Fruit fly (Drosophila melanogaster) whole organism, wandering third instar larva: ENCODE results near the gene bam.
A peak's percentile ranks its signal among the peaks of the same experiment; 100 is the strongest.

Source experiments
- Abd-B ChIP-seq: fragments of >200 bp; optimal IDR thresholded peaks from 2 replicates; lab custom pipeline; 2017; ENCODE audit warnings: missing biosample characterization, missing genetic modification characterization
- CG32264 ChIP-seq: fragments of 200-800 bp; sonication (Bioruptor generic); optimal IDR thresholded peaks from 2 replicates; lab custom pipeline; 2016; ENCODE audit warnings: missing biosample characterization, missing genetic modification characterization
- CG9705 ChIP-seq: fragments of 200-800 bp; sonication (Bioruptor generic); optimal IDR thresholded peaks from 2 replicates; lab custom pipeline; 2018; ENCODE audit warnings: missing biosample characterization, mild to moderate bottlenecking, missing genetic modification characterization
- CrebA ChIP-seq: fragments of 200-800 bp; sonication (Bioruptor generic); optimal IDR thresholded peaks from 2 replicates; lab custom pipeline; 2016; ENCODE audit warnings: missing biosample characterization, mild to moderate bottlenecking, missing genetic modification characterization, borderline replicate concordance
- Dfd ChIP-seq: fragments of >200 bp; optimal IDR thresholded peaks from 2 replicates; lab custom pipeline; 2017; ENCODE audit warnings: missing biosample characterization, missing genetic modification characterization
- Dif ChIP-seq: fragments of 200-275, 200-300 bp; sonication (Bioruptor generic); optimal IDR thresholded peaks from 2 replicates; lab custom pipeline; 2018; ENCODE audit warnings: missing biosample characterization, missing genetic modification characterization; ENCODE audit not compliant: partially characterized antibody
- GATAd ChIP-seq: sonication (Bioruptor generic); optimal IDR thresholded peaks from 2 replicates; lab custom pipeline; 2016; ENCODE audit warnings: missing biosample characterization, missing genetic modification characterization
- HLH106 ChIP-seq: fragments of 200-800 bp; optimal IDR thresholded peaks from 3 replicates; lab custom pipeline; 2019; ENCODE audit warnings: missing biosample characterization, mild to moderate bottlenecking, missing genetic modification characterization, moderate library complexity
- Hnf4 ChIP-seq: fragments of 200-800 bp; sonication (Bioruptor generic); optimal IDR thresholded peaks from 2 replicates; lab custom pipeline; 2016; ENCODE audit warnings: missing biosample characterization, mild to moderate bottlenecking, missing genetic modification characterization
- Hr78 ChIP-seq: fragments of >200 bp; optimal IDR thresholded peaks from 2 replicates; lab custom pipeline; 2017; ENCODE audit warnings: missing biosample characterization, missing genetic modification characterization
- Hr83 ChIP-seq: fragments of 200-300 bp; sonication (Bioruptor generic); optimal IDR thresholded peaks from 2 replicates; lab custom pipeline; 2016; ENCODE audit warnings: missing biosample characterization, mild to moderate bottlenecking, missing genetic modification characterization, moderate library complexity; ENCODE audit not compliant: poor library complexity, severe bottlenecking
- Jra ChIP-seq: sonication (Bioruptor generic); optimal IDR thresholded peaks from 2 replicates; lab custom pipeline; 2016; ENCODE audit warnings: missing biosample characterization, missing genetic modification characterization
- Mio ChIP-seq: sonication (Bioruptor generic); optimal IDR thresholded peaks from 2 replicates; lab custom pipeline; 2016; ENCODE audit warnings: missing biosample characterization, missing genetic modification characterization
- Myc ChIP-seq: fragments of >200 bp; optimal IDR thresholded peaks from 2 replicates; lab custom pipeline; 2017
- N ChIP-seq: fragments of >200 bp; optimal IDR thresholded peaks from 2 replicates; lab custom pipeline; 2018; ENCODE audit warnings: missing biosample characterization, missing external identifiers, missing genetic modification characterization
- OdsH ChIP-seq: fragments of 200-800 bp; sonication (Bioruptor generic); optimal IDR thresholded peaks from 2 replicates; lab custom pipeline; 2016; ENCODE audit warnings: missing biosample characterization, mild to moderate bottlenecking, missing genetic modification characterization
- Rel ChIP-seq, 2 experiments: fragments of 200-800 bp; sonication (Bioruptor generic) in 1 of 2; optimal IDR thresholded peaks; 2 replicates in 1 of 2; 3 replicates in 1 of 2; lab custom pipeline; 2016 to 2019; ENCODE audit warnings: mild to moderate bottlenecking in 2 of 2, missing biosample characterization in 2 of 2, missing genetic modification characterization in 2 of 2, moderate library complexity in 1 of 2
- Sp1 ChIP-seq: fragments of 200-800 bp; sonication (Bioruptor generic); optimal IDR thresholded peaks from 3 replicates; lab custom pipeline; 2019; ENCODE audit warnings: missing biosample characterization, mild to moderate bottlenecking, missing genetic modification characterization, moderate library complexity
- Vsx2 ChIP-seq: fragments of 200-300, 225-300 bp; sonication (Bioruptor generic); optimal IDR thresholded peaks from 2 replicates; lab custom pipeline; 2018; ENCODE audit warnings: missing biosample characterization, missing genetic modification characterization; ENCODE audit not compliant: partially characterized antibody
- br ChIP-seq: fragments of 200-800 bp; sonication (Bioruptor generic); optimal IDR thresholded peaks from 2 replicates; lab custom pipeline; 2016; ENCODE audit warnings: missing biosample characterization, missing genetic modification characterization
- brk ChIP-seq: fragments of 200-800 bp; sonication (Bioruptor generic); optimal IDR thresholded peaks from 2 replicates; lab custom pipeline; 2016; ENCODE audit warnings: missing biosample characterization, mild to moderate bottlenecking, missing genetic modification characterization
- dl ChIP-seq, 2 experiments: fragments of 175-275, 200-275 bp in 1 of 2; fragments of 200-275 bp in 1 of 2; sonication (Bioruptor generic); optimal IDR thresholded peaks; lab custom pipeline; 2018; ENCODE audit warnings: mild to moderate bottlenecking in 2 of 2, missing biosample characterization in 2 of 2, missing genetic modification characterization in 2 of 2, moderate library complexity in 2 of 2; ENCODE audit not compliant: partially characterized antibody in 2 of 2, insufficient read depth in 1 of 2
- dmrt93B ChIP-seq: fragments of 200-800 bp; sonication (Bioruptor generic); optimal IDR thresholded peaks from 2 replicates; lab custom pipeline; 2018; ENCODE audit warnings: missing biosample characterization, mild to moderate bottlenecking, missing genetic modification characterization
- dsf ChIP-seq: sonication (Bioruptor generic); optimal IDR thresholded peaks from 2 replicates; lab custom pipeline; 2016; ENCODE audit warnings: missing biosample characterization, missing genetic modification characterization, borderline replicate concordance
- ey ChIP-seq: fragments of 200-800 bp; sonication (Bioruptor generic); optimal IDR thresholded peaks from 2 replicates; lab custom pipeline; 2016; ENCODE audit warnings: missing biosample characterization, missing genetic modification characterization
- foxo ChIP-seq, 2 experiments: fragments of 200-800 bp; sonication (Bioruptor generic); optimal IDR thresholded peaks; 2 replicates in 1 of 2; 3 replicates in 1 of 2; lab custom pipeline; 2016 to 2017; ENCODE audit warnings: missing biosample characterization in 2 of 2, missing genetic modification characterization in 2 of 2
- fru ChIP-seq: fragments of 200-800 bp; sonication (Bioruptor generic); optimal IDR thresholded peaks from 3 replicates; lab custom pipeline; 2016; ENCODE audit warnings: missing biosample characterization, mild to moderate bottlenecking, missing genetic modification characterization
- h ChIP-seq: fragments of 200-800 bp; sonication (Bioruptor generic); optimal IDR thresholded peaks from 3 replicates; lab custom pipeline; 2016; ENCODE audit warnings: missing biosample characterization, mild to moderate bottlenecking, missing genetic modification characterization
- jim ChIP-seq: fragments of 175-275, 200-325 bp; sonication (Bioruptor generic); optimal IDR thresholded peaks from 2 replicates; lab custom pipeline; 2016; ENCODE audit warnings: missing biosample characterization, mild to moderate bottlenecking, missing genetic modification characterization
- lola ChIP-seq: fragments of >200 bp; optimal IDR thresholded peaks from 2 replicates; lab custom pipeline; 2017; ENCODE audit warnings: missing biosample characterization, missing genetic modification characterization
- pan ChIP-seq: fragments of >200 bp; optimal IDR thresholded peaks from 2 replicates; lab custom pipeline; 2017
- psq ChIP-seq: fragments of 200-800 bp; sonication (Bioruptor generic); optimal IDR thresholded peaks from 3 replicates; lab custom pipeline; 2017; ENCODE audit warnings: missing biosample characterization, mild to moderate bottlenecking, missing genetic modification characterization, moderate library complexity
- rgr ChIP-seq: fragments of 200-800 bp; sonication (Bioruptor generic); optimal IDR thresholded peaks from 3 replicates; lab custom pipeline; 2016; ENCODE audit warnings: missing biosample characterization, mild to moderate bottlenecking, missing genetic modification characterization
- sage ChIP-seq: fragments of 200-800 bp; sonication (Bioruptor generic); optimal IDR thresholded peaks from 2 replicates; lab custom pipeline; 2016; ENCODE audit warnings: missing biosample characterization, mild to moderate bottlenecking, missing genetic modification characterization
- tai ChIP-seq: sonication (Bioruptor generic); optimal IDR thresholded peaks from 2 replicates; lab custom pipeline; 2016; ENCODE audit warnings: missing biosample characterization, missing genetic modification characterization
- usp ChIP-seq: fragments of >200 bp; optimal IDR thresholded peaks from 2 replicates; lab custom pipeline; 2017; ENCODE audit warnings: missing biosample characterization, missing genetic modification characterization
- woc ChIP-seq: sonication (Bioruptor generic); optimal IDR thresholded peaks from 2 replicates; lab custom pipeline; 2016; ENCODE audit warnings: missing biosample characterization, mild to moderate bottlenecking, missing genetic modification characterization

The bam gene

DNA sequence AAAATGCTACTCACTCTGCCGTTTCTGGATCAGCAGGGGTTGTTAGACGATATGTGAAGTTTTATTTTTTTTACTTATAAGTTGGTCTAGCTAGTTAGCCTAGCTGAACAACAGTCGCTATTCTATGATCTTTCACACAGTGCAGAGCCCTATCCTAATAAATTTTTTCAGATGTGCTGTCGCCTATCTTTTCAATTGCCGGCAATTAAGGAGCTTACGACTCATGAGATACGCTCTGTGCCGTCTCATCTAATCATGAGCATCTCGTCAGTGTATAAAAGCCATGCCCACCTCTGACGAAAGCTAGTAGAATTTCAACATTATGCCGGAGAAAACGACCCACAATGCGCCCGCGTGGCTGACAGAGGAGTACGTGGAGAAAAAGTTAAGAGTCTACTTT lies 25.0 kb upstream of the bam start, which contains the start of the genes CG11889 and CG11891:
CG11889 (plus strand) TSS at position 301 of the 400 bp plus-strand sequence.
CG11891 (plus strand) TSS at position 301 of the 400 bp plus-strand sequence.
- TF ChIP-seq Dif (GFP tag; lab: Kevin White, UChicago) = no peak
- no peak for TF ChIP-seq GATAd
- no peak for TF ChIP-seq usp (GFP tag; lab: Kevin White, UChicago)
- no peak for TF ChIP-seq Hr83
- no peak for TF ChIP-seq Mio (GFP tag; lab: Kevin White, UChicago)
- no peak for TF ChIP-seq woc
- TF ChIP-seq tai (GFP tag; lab: Kevin White, UChicago) = no peak

- no peak for TF ChIP-seq Myc (lab: Kevin White, UChicago)
- no peak for TF ChIP-seq Hr83
- no peak for TF ChIP-seq Jra (GFP tag; lab: Kevin White, UChicago)
- TF ChIP-seq jim = no peak
- TF ChIP-seq h = no peak
- no peak for TF ChIP-seq Sp1 (GFP tag; lab: Kevin White, UChicago)
- no peak for TF ChIP-seq HLH106 (tag; lab: Kevin White, UChicago)
- no peak for TF ChIP-seq ey (GFP tag; lab: Kevin White, UChicago)
- no peak for TF ChIP-seq Vsx2 (GFP tag; lab: Kevin White, UChicago)
- no peak for TF ChIP-seq Abd-B (GFP tag; lab: Kevin White, UChicago)
- TF ChIP-seq Hr78 (GFP tag; lab: Kevin White, UChicago) = no peak
- no peak for TF ChIP-seq foxo (GFP tag; optimal IDR thresholded peaks at IDR 0.05; lab: Kevin White, UChicago)
- TF ChIP-seq OdsH = no peak
- no peak for TF ChIP-seq woc
Observed at dm6 chr3R:25266751-25267150, 21.8 kb upstream of the bam start.

DNA sequence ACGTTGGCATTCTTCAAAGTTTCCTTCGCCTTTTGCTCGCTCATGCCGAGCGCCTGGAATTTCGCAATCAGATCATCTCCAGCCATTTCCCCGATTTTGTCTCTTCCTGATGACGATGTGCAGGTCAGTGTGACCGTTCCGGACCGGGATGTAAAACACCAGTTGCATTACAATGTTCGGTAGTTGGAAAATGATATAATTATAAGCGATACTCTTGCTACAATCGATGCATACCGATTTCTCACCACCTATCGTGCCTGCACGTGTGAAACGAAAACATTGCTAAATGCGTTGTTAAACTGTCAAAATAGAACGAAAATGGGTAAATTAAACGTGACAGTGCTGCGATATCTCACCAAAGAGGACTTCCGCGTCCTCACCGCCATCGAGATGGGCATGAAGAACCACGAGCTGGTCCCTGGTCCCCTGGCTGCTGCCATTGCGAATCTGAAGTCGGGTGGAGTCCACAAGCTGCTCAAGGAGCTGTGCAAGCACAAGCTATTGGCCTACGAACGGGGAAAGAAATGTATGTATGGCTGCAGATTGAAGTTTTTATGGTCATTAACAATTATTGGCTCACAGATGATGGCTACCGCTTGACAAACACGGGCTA lies 20.8 kb upstream of the bam start, which contains the start of the genes GlnRS and RIOK2:
GlnRS (minus strand) TSS at position 133 of the 613 bp plus-strand sequence.
RIOK2 (plus strand) TSS at position 256 of the 613 bp plus-strand sequence.
- no peak for TF ChIP-seq CG9705 (GFP tag; lab: Kevin White, UChicago)
- TF ChIP-seq Abd-B (GFP tag; lab: Kevin White, UChicago) = peak; percentile 59
- TF ChIP-seq N (GFP tag; lab: Kevin White, UChicago) = peak; percentile 100
- TF ChIP-seq Hr78 (GFP tag; lab: Kevin White, UChicago) = peak; percentile 79
- no peak for TF ChIP-seq HLH106 (tag; lab: Kevin White, UChicago)
- peak; percentile 13 for TF ChIP-seq Sp1 (GFP tag; lab: Kevin White, UChicago)
- no peak for TF ChIP-seq usp (GFP tag; lab: Kevin White, UChicago)
- TF ChIP-seq Myc (lab: Kevin White, UChicago) = peak; percentile 75
- TF ChIP-seq Rel (GFP tag; optimal IDR thresholded peaks at IDR 0.05; lab: Kevin White, UChicago) = no peak
- TF ChIP-seq Rel (tag; optimal IDR thresholded peaks at IDR 0.05; lab: Kevin White, UChicago) = peak; percentile 54

DNA sequence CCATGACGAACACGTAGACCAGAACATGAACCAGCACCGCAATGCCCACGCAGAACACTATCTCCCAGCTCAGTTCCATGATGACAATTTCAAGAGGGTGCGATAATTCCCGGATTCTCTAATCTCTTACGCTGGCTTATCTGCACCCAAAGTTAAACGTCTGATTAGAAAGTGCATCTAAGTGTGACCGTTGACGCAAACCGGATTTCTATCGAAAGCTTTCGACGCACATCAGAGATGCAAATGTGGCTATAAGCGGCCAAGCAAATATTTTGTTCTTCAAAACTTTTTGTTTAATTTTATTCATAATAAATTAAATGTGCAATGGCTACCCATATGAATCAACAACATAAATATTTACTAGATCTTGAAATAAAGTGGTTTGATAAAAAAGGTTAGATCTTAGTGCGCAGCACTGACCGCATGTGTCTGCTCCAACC lies 17.4 kb upstream of the bam start, which contains the start of the genes Kdsr and CG11858:
Kdsr (minus strand) TSS at position 177 of the 440 bp plus-strand sequence.
CG11858 (plus strand) TSS at position 420 of the 440 bp plus-strand sequence.
- TF ChIP-seq Sp1 (GFP tag; lab: Kevin White, UChicago) = peak; percentile 74
- peak; percentile 75 for TF ChIP-seq ey (GFP tag; lab: Kevin White, UChicago)
- no peak for TF ChIP-seq Hnf4 (GFP tag; lab: Kevin White, UChicago)
- peak; percentile 62 for TF ChIP-seq Jra (GFP tag; lab: Kevin White, UChicago)
- TF ChIP-seq Myc (lab: Kevin White, UChicago) = peak; percentile 99
- TF ChIP-seq dsf = no peak
- TF ChIP-seq GATAd = peak; percentile 57
- TF ChIP-seq tai (GFP tag; lab: Kevin White, UChicago) = no peak
- no peak for TF ChIP-seq CrebA (GFP tag; lab: Kevin White, UChicago)
- TF ChIP-seq dl (GFP tag; optimal IDR thresholded peaks at IDR 0.05; lab: Kevin White, UChicago; ENCODE audit: insufficient read depth in 1 of 2, partially characterized antibody in 2 of 2) = no peak
- peak; percentile 72 for TF ChIP-seq HLH106 (tag; lab: Kevin White, UChicago)
- TF ChIP-seq foxo (GFP tag; optimal IDR thresholded peaks at IDR 0.05; lab: Kevin White, UChicago) = peak; percentile 25 to 79
- TF ChIP-seq Abd-B (GFP tag; lab: Kevin White, UChicago) = no peak
- TF ChIP-seq CG32264 (GFP tag; lab: Kevin White, UChicago) = peak; percentile 36
- peak; percentile 52 for TF ChIP-seq psq (GFP tag; lab: Kevin White, UChicago)
- TF ChIP-seq jim = no peak
- peak; percentile 83 for TF ChIP-seq h
- TF ChIP-seq CG9705 (GFP tag; lab: Kevin White, UChicago) = peak; percentile 72
- TF ChIP-seq rgr (GFP tag; lab: Kevin White, UChicago) = peak; percentile 71
- TF ChIP-seq dmrt93B (GFP tag; lab: Kevin White, UChicago) = no peak
- no peak for TF ChIP-seq pan (lab: Kevin White, UChicago)
- no peak for TF ChIP-seq Vsx2 (GFP tag; lab: Kevin White, UChicago)
- TF ChIP-seq woc = peak; percentile 93
- peak; percentile 72 for TF ChIP-seq br (GFP tag; lab: Kevin White, UChicago)
- no peak for TF ChIP-seq Dif (GFP tag; lab: Kevin White, UChicago)
- TF ChIP-seq OdsH = peak; percentile 55
- no peak for TF ChIP-seq Hr83
- TF ChIP-seq usp (GFP tag; lab: Kevin White, UChicago) = no peak
- no peak for TF ChIP-seq lola (GFP tag; lab: Kevin White, UChicago)
- no peak for TF ChIP-seq Hr78 (GFP tag; lab: Kevin White, UChicago)
- TF ChIP-seq brk (GFP tag; lab: Kevin White, UChicago) = no peak
- no peak for TF ChIP-seq Dfd (GFP tag; lab: Kevin White, UChicago)
- TF ChIP-seq fru (GFP tag; lab: Kevin White, UChicago) = peak; percentile 75
- TF ChIP-seq Rel (GFP tag; optimal IDR thresholded peaks at IDR 0.05; lab: Kevin White, UChicago) = no peak
- peak; percentile 53 for TF ChIP-seq Rel (tag; optimal IDR thresholded peaks at IDR 0.05; lab: Kevin White, UChicago)
- TF ChIP-seq sage = no peak
